Worm (Caenorhabditis elegans) whole organism, L2 larva: Measurements from ENCODE around the gene srz-83.

Experiments
- F13H6.1 ChIP-seq: sonication (generic microtip); optimal IDR thresholded peaks from 2 replicates; lab custom pipeline; 2016; ENCODE audit warnings: missing genetic modification characterization, missing compliant biosample characterization
- Y55F3AM.14 ChIP-seq: fragments of 200-800 bp; sonication (Bioruptor generic); optimal IDR thresholded peaks from 2 replicates; lab custom pipeline; 2018; ENCODE audit warnings: mild to moderate bottlenecking, missing genetic modification characterization, missing compliant biosample characterization
- alr-1 ChIP-seq: fragments of 150-350 bp; optimal IDR thresholded peaks from 2 replicates; lab custom pipeline; 2014; ENCODE audit warnings: missing biosample characterization, missing genetic modification characterization
- crh-2 ChIP-seq: sonication (generic microtip); optimal IDR thresholded peaks from 2 replicates; lab custom pipeline; 2017; ENCODE audit warnings: missing biosample characterization, missing genetic modification characterization
- dmd-4 ChIP-seq: sonication (generic microtip); optimal IDR thresholded peaks from 2 replicates; lab custom pipeline; 2017; ENCODE audit warnings: missing biosample characterization, missing genetic modification characterization
- egl-27 ChIP-seq: sonication (generic microtip); optimal IDR thresholded peaks from 3 replicates; lab custom pipeline; 2017; ENCODE audit warnings: missing biosample characterization, missing genetic modification reagents, missing genetic modification characterization
- fos-1 ChIP-seq: fragments of 150-350 bp; optimal IDR thresholded peaks from 2 replicates; lab custom pipeline; 2014; ENCODE audit warnings: missing biosample characterization, missing genetic modification characterization
- gmeb-1 ChIP-seq: fragments of 150-350 bp; optimal IDR thresholded peaks from 2 replicates; lab custom pipeline; 2014; ENCODE audit warnings: missing biosample characterization, missing genetic modification characterization
- lin-11 ChIP-seq: fragments of 150-350 bp; sonication (generic microtip); optimal IDR thresholded peaks from 2 replicates; lab custom pipeline; 2014; ENCODE audit warnings: missing biosample characterization, missing genetic modification characterization, inconsistent platforms, mixed read lengths
- lin-13 ChIP-seq: fragments of 150-350 bp; optimal IDR thresholded peaks from 2 replicates; lab custom pipeline; 2014; ENCODE audit warnings: missing biosample characterization, missing genetic modification reagents, missing genetic modification characterization
- lin-39 ChIP-seq: fragments of 150-350 bp; optimal IDR thresholded peaks from 2 replicates; lab custom pipeline; 2014; ENCODE audit warnings: missing biosample characterization, missing genetic modification reagents, missing genetic modification characterization
- lsy-2 ChIP-seq, 2 experiments: fragments of 150-350 bp in 1 of 2; sonication (generic microtip) in 1 of 2; optimal IDR thresholded peaks; 2 replicates each; lab custom pipeline; 2014 to 2017; ENCODE audit warnings: missing biosample characterization in 2 of 2, missing genetic modification characterization in 2 of 2
- mdl-1 ChIP-seq, 2 experiments: fragments of 150-350 bp in 1 of 2; sonication (generic microtip) in 1 of 2; optimal IDR thresholded peaks; 2 replicates each; lab custom pipeline; 2017; ENCODE audit warnings: missing biosample characterization in 2 of 2, missing genetic modification characterization in 2 of 2
- nhr-10 ChIP-seq: sonication (generic microtip); optimal IDR thresholded peaks from 2 replicates; lab custom pipeline; 2017; ENCODE audit warnings: missing biosample characterization, missing genetic modification characterization
- nhr-11 ChIP-seq: fragments of 150-350 bp; optimal IDR thresholded peaks from 2 replicates; lab custom pipeline; 2014; ENCODE audit warnings: missing biosample characterization, missing genetic modification characterization
- nhr-12 ChIP-seq: fragments of 150-350 bp; optimal IDR thresholded peaks from 2 replicates; lab custom pipeline; 2014; ENCODE audit warnings: missing biosample characterization, missing genetic modification characterization
- nhr-21 ChIP-seq: fragments of 150-350 bp; optimal IDR thresholded peaks from 2 replicates; lab custom pipeline; 2014; ENCODE audit warnings: missing biosample characterization, missing genetic modification characterization
- nhr-23 ChIP-seq: fragments of 150-350 bp; optimal IDR thresholded peaks from 2 replicates; lab custom pipeline; 2014; ENCODE audit warnings: missing biosample characterization, missing genetic modification reagents, missing genetic modification characterization
- nhr-25 ChIP-seq: fragments of 150-350 bp; sonication (generic microtip); optimal IDR thresholded peaks from 3 replicates; lab custom pipeline; 2014; ENCODE audit warnings: missing biosample characterization, missing genetic modification characterization
- nhr-6 ChIP-seq: fragments of 150-350 bp; optimal IDR thresholded peaks from 2 replicates; lab custom pipeline; 2014; ENCODE audit warnings: missing biosample characterization, missing genetic modification characterization
- nhr-77 ChIP-seq: fragments of 150-350 bp; optimal IDR thresholded peaks from 2 replicates; lab custom pipeline; 2014; ENCODE audit warnings: missing biosample characterization, missing genetic modification characterization
- skn-1 ChIP-seq: sonication (generic microtip); optimal IDR thresholded peaks from 2 replicates; lab custom pipeline; 2017; ENCODE audit warnings: missing biosample characterization, missing genetic modification characterization
- sma-3 ChIP-seq: sonication (generic microtip); optimal IDR thresholded peaks from 2 replicates; lab custom pipeline; 2016; ENCODE audit warnings: missing genetic modification reagents, missing genetic modification characterization, missing compliant biosample characterization
- sma-9 ChIP-seq, 2 experiments: fragments of 150-350 bp in 1 of 2; sonication (generic microtip) in 1 of 2; optimal IDR thresholded peaks; 2 replicates each; lab custom pipeline; 2014 to 2016; ENCODE audit warnings: missing genetic modification characterization in 2 of 2, mild to moderate bottlenecking in 1 of 2, missing biosample characterization in 1 of 2, missing compliant biosample characterization in 1 of 2, missing genetic modification reagents in 1 of 2, moderate library complexity in 1 of 2
- snpc-4 ChIP-seq: fragments of 150-350 bp; optimal IDR thresholded peaks from 2 replicates; lab custom pipeline; 2014; ENCODE audit warnings: missing biosample characterization, missing genetic modification characterization
- unc-39 ChIP-seq: fragments of 150-350 bp; optimal IDR thresholded peaks from 2 replicates; lab custom pipeline; 2014; ENCODE audit warnings: missing biosample characterization, missing genetic modification characterization
- unc-55 ChIP-seq: fragments of 150-350 bp; sonication (generic microtip); optimal IDR thresholded peaks from 3 replicates; lab custom pipeline; 2014; ENCODE audit warnings: missing biosample characterization, missing genetic modification reagents, missing genetic modification characterization
- unc-62 ChIP-seq: fragments of 150-350 bp; optimal IDR thresholded peaks from 2 replicates; lab custom pipeline; 2014; ENCODE audit warnings: missing biosample characterization, missing genetic modification reagents, missing genetic modification characterization
- zag-1 ChIP-seq: fragments of 150-350 bp; optimal IDR thresholded peaks from 2 replicates; lab custom pipeline; 2014; ENCODE audit warnings: missing biosample characterization, missing genetic modification characterization
- ztf-1 ChIP-seq: fragments of 200-800 bp; sonication (Bioruptor generic); conservative IDR thresholded peaks from 2 replicates; pipeline ENCODE4 v1.3.6; 2022; ENCODE audit warnings: missing genetic modification characterization, missing compliant biosample characterization
- ztf-11 ChIP-seq: sonication (generic microtip); optimal IDR thresholded peaks from 2 replicates; lab custom pipeline; 2017; ENCODE audit warnings: missing biosample characterization, missing genetic modification characterization
- ztf-4 ChIP-seq: fragments of 150-350 bp; optimal IDR thresholded peaks from 2 replicates; lab custom pipeline; 2014; ENCODE audit warnings: missing biosample characterization, missing genetic modification characterization

Gene srz-83

ce11 chrIV:3497909-3498308 is 6.3 kb upstream of the srz-83 start, which contains the start of gene ceh-53:
Gene ceh-53, plus strand, starts transcription at chrIV:3498209.
- no peak for TF ChIP-seq nhr-12
- no peak for TF ChIP-seq unc-39 (tag; lab: Kevin White, UChicago)
- no peak for TF ChIP-seq ztf-4 (tag; lab: Kevin White, UChicago)
- TF ChIP-seq nhr-23 (tag; lab: Kevin White, UChicago) = no peak
- TF ChIP-seq, all 48 proteins: peak for 0

- TF ChIP-seq zag-1 (tag; lab: Kevin White, UChicago) (no peak), gmeb-1 (no peak), mdl-1 (tag; optimal IDR thresholded peaks at IDR 0.05; lab: Kevin White, UChicago) (no peak), egl-27 (no peak), nhr-12 (no peak), Y55F3AM.14 (GFP tag; lab: Kevin White, UChicago) (no peak), dmd-4 (no peak), nhr-77 (tag; lab: Kevin White, UChicago) (no peak)
Observed at ce11 chrIV:3501981-3502736, 2.1 kb upstream of the srz-83 start.

DNA sequence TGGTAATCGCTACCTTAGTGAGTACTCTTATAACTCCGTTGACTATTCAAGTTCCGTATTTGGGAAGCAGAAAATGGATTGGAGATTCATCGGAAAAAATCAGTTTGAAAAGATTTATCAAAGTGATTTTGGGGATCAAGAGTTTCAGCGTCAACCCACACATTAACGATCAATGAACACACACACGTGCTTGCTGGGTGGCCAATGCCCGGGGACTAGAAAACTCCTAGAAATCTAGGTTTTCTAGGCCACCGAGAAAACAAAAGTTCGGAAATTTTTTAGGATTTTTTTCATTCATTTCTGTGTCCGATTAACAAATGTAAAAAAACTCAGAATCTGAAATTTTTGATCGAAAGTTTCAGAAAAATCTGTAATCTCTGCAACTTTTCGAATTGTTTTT is 1.7 kb downstream of the srz-83 start:
- TF ChIP-seq lsy-2 (tag; optimal IDR thresholded peaks at IDR 0.05; lab: Kevin White, UChicago) = peak in 1 of 2 experiments; percentile 5
- no peak for TF ChIP-seq egl-27
- no peak for TF ChIP-seq nhr-6
- no peak for TF ChIP-seq unc-62 (GFP tag; lab: Kevin White, UChicago)
- no peak for TF ChIP-seq lin-11
- no peak for TF ChIP-seq crh-2 (tag; lab: Kevin White, UChicago)
- no peak for TF ChIP-seq gmeb-1
- TF ChIP-seq mdl-1 (tag; optimal IDR thresholded peaks at IDR 0.05; lab: Kevin White, UChicago) = no peak
- no peak for TF ChIP-seq skn-1 (tag; lab: Kevin White, UChicago)
- TF ChIP-seq, all 48 proteins: peak for 1

ce11 chrIV:3509477-3510063 is 5.3 kb downstream of the srz-83 start, which contains the start of gene ced-10:
Gene ced-10, minus strand, starts transcription at chrIV:3509527.
- no peak for TF ChIP-seq gmeb-1
- no peak for TF ChIP-seq F13H6.1
- TF ChIP-seq unc-55 (GFP tag; lab: Kevin White, UChicago) = no peak
- TF ChIP-seq unc-39 (tag; lab: Kevin White, UChicago) = no peak
- TF ChIP-seq nhr-25 = no peak
- no peak for TF ChIP-seq sma-9 (GFP tag; optimal IDR thresholded peaks at IDR 0.05; lab: Kevin White, UChicago)
- no peak for TF ChIP-seq sma-9 (tag; optimal IDR thresholded peaks at IDR 0.05; lab: Kevin White, UChicago)
- TF ChIP-seq ztf-1 (GFP tag; lab: Robert Waterston, UW) = no peak
- TF ChIP-seq lin-13 = no peak

- no peak for TF ChIP-seq gmeb-1
- no peak for TF ChIP-seq snpc-4 (tag; lab: Kevin White, UChicago)
- no peak for TF ChIP-seq fos-1
- TF ChIP-seq nhr-12 = no peak
- no peak for TF ChIP-seq ztf-11 (tag; lab: Kevin White, UChicago)
- no peak for TF ChIP-seq F13H6.1
- TF ChIP-seq nhr-21 = no peak
- no peak for TF ChIP-seq lin-11
- no peak for TF ChIP-seq Y55F3AM.14 (GFP tag; lab: Kevin White, UChicago)
- TF ChIP-seq nhr-10 (tag; lab: Kevin White, UChicago) = no peak
- no peak for TF ChIP-seq skn-1 (tag; lab: Kevin White, UChicago)
- TF ChIP-seq mdl-1 (tag; optimal IDR thresholded peaks at IDR 0.05; lab: Kevin White, UChicago) = no peak
- TF ChIP-seq lin-39 (tag; lab: Kevin White, UChicago) = no peak
- no peak for TF ChIP-seq ztf-1 (GFP tag; lab: Robert Waterston, UW)
- TF ChIP-seq alr-1 (tag; lab: Kevin White, UChicago) = no peak
- TF ChIP-seq sma-3 (GFP tag; lab: Kevin White, UChicago) = no peak
- TF ChIP-seq nhr-11 = no peak
Observed at ce11 chrIV:3514467-3514866, 10.2 kb downstream of the srz-83 start, which contains the start of gene tsg-101. Gene tsg-101, minus strand, starts transcription at chrIV:3514567.
